Fruit fly (Drosophila melanogaster): Measurements from ENCODE around the gene jar.
A peak's percentile ranks its signal among the peaks of the same experiment; 100 is the strongest.

Gene jar

dm6 chr3R:24272775-24273290, 1.8 kb upstream of the jar start, which contains the start of gene Orct2 (continued):
- TF ChIP-seq sim (GFP tag; IDR thresholded peaks at IDR 0.05) (no peak), stwl (tag; optimal IDR thresholded peaks at IDR 0.05) (no peak), MESR4 (GFP tag; optimal IDR thresholded peaks at IDR 0.05) (no peak), row (GFP tag; IDR thresholded peaks at IDR 0.05) (no peak), Sox100B (GFP tag; optimal IDR thresholded peaks at IDR 0.05) (no peak), usp (GFP tag; optimal IDR thresholded peaks at IDR 0.05) (no peak), GATAe (GFP tag; conservative IDR thresholded peaks at IDR 0.05) (no peak), aop (GFP tag; IDR thresholded peaks at IDR 0.05) (no peak), CG15073 (GFP tag; optimal IDR thresholded peaks at IDR 0.05) (no peak), CG11695 (GFP tag; IDR thresholded peaks at IDR 0.05) (no peak), Hr39 (optimal IDR thresholded peaks at IDR 0.05) (no peak), cas (GFP tag; IDR thresholded peaks at IDR 0.05) (no peak), fru (optimal IDR thresholded peaks at IDR 0.05) (no peak), CG15514 (GFP tag; optimal IDR thresholded peaks at IDR 0.05) (peak; percentile 46), Lim3 (GFP tag; IDR thresholded peaks at IDR 0.05) (no peak), CG13287 (GFP tag; IDR thresholded peaks at IDR 0.05; ENCODE audit: partially characterized antibody) (peak; percentile 47; the same call in 1 of the 2 replicates), ken (GFP tag; IDR thresholded peaks at IDR 0.05) (no peak), Dbx (GFP tag; IDR thresholded peaks at IDR 0.05) (peak; percentile 27; the same call in 1 of the 3 replicates), fd102C (GFP tag; optimal IDR thresholded peaks at IDR 0.05) (peak; percentile 28), sens (GFP tag) (no peak), CG4360 (GFP tag; IDR thresholded peaks at IDR 0.05) (no peak), Sry-β (GFP tag; optimal IDR thresholded peaks at IDR 0.05) (no peak), Dek (tag; optimal IDR thresholded peaks at IDR 0.05) (no peak), hkb (optimal IDR thresholded peaks at IDR 0.05) (no peak), hkb (GFP tag; IDR thresholded peaks at IDR 0.05) (no peak), CG18262 (tag; optimal IDR thresholded peaks at IDR 0.05) (no peak), Taf1 (GFP tag; IDR thresholded peaks at IDR 0.05) (no peak), rib (GFP tag; IDR thresholded peaks at IDR 0.05) (peak; percentile 76), Blimp-1 (GFP tag; optimal IDR thresholded peaks at IDR 0.05) (no peak), Spps (tag; optimal IDR thresholded peaks at IDR 0.05) (no peak), Sry-δ (GFP tag; optimal IDR thresholded peaks at IDR 0.05) (no peak), tna (GFP tag; IDR thresholded peaks at IDR 0.05; ENCODE audit: partially characterized antibody) (no peak), CG16813 (GFP tag; IDR thresholded peaks at IDR 0.05; ENCODE audit: partially characterized antibody) (no peak), zf30C (GFP tag; optimal IDR thresholded peaks at IDR 0.05) (no peak), Usf (GFP tag; optimal IDR thresholded peaks at IDR 0.05) (no peak), bcd (GFP tag; optimal IDR thresholded peaks at IDR 0.05) (no peak), CG15601 (tag; optimal IDR thresholded peaks at IDR 0.05) (no peak), CG6683 (GFP tag; optimal IDR thresholded peaks at IDR 0.05) (no peak), CG8359 (GFP tag; optimal IDR thresholded peaks at IDR 0.05; ENCODE audit: borderline replicate concordance) (no peak), az2 (GFP tag; optimal IDR thresholded peaks at IDR 0.05) (no peak), dimm (GFP tag; IDR thresholded peaks at IDR 0.05) (no peak), Mrtf (GFP tag; IDR thresholded peaks at IDR 0.05) (no peak), cg (GFP tag; optimal IDR thresholded peaks at IDR 0.05) (peak; percentile 27), gem (tag; optimal IDR thresholded peaks at IDR 0.05) (no peak), Xrp1 (GFP tag; IDR thresholded peaks at IDR 0.05) (no peak), psq (GFP tag; optimal IDR thresholded peaks at IDR 0.05) (no peak), HmgD (GFP tag; optimal IDR thresholded peaks at IDR 0.05) (no peak), croc (GFP tag; conservative IDR thresholded peaks at IDR 0.05) (no peak), CG3281 (GFP tag; optimal IDR thresholded peaks at IDR 0.05) (peak; percentile 16), CG3847 (GFP tag; IDR thresholded peaks at IDR 0.05) (no peak), scrt (GFP tag; optimal IDR thresholded peaks at IDR 0.05) (peak; percentile 93), CG7963 (GFP tag; IDR thresholded peaks at IDR 0.05; ENCODE audit: partially characterized antibody) (no peak), CG10654 (GFP tag; optimal IDR thresholded peaks at IDR 0.05) (no peak)

All from whole organism, embryonic.